Worm (Caenorhabditis elegans) whole organism, late embryonic: ENCODE results near the gene moa-1.
A peak's percentile ranks its signal among the peaks of the same experiment; 100 is the strongest.

Experiments used
- C38D4.7 ChIP-seq: fragments of 200-800 bp; sonication (Bioruptor generic); optimal IDR thresholded peaks from 2 replicates; lab custom pipeline; 2018; ENCODE audit warnings: mild to moderate bottlenecking, missing genetic modification characterization, moderate library complexity, missing compliant biosample characterization
- K02D7.2 ChIP-seq: sonication (generic microtip); optimal IDR thresholded peaks from 2 replicates; lab custom pipeline; 2017; ENCODE audit warnings: mild to moderate bottlenecking, missing genetic modification characterization, missing compliant biosample characterization
- K09A11.1 ChIP-seq: sonication (generic microtip); optimal IDR thresholded peaks from 2 replicates; lab custom pipeline; 2017; ENCODE audit warnings: antibody characterized with exemption, mild to moderate bottlenecking, missing genetic modification characterization, missing compliant biosample characterization; ENCODE audit not compliant: insufficient read depth
- Y22D7AL.16 ChIP-seq: sonication (generic microtip); optimal IDR thresholded peaks from 2 replicates; lab custom pipeline; 2016; ENCODE audit warnings: missing genetic modification characterization, missing compliant biosample characterization
- ama-1 ChIP-seq: fragments of 150-350 bp; optimal IDR thresholded peaks from 2 replicates; lab custom pipeline; 2014
- ceh-14 ChIP-seq: sonication (generic microtip); optimal IDR thresholded peaks from 2 replicates; lab custom pipeline; 2016; ENCODE audit warnings: missing genotype, missing genetic modification characterization, missing compliant biosample characterization
- ceh-24 ChIP-seq: sonication (generic microtip); optimal IDR thresholded peaks from 2 replicates; lab custom pipeline; 2016; ENCODE audit warnings: mild to moderate bottlenecking, missing genetic modification characterization, missing compliant biosample characterization
- ceh-30 ChIP-seq: fragments of 150-350 bp; optimal IDR thresholded peaks from 2 replicates; lab custom pipeline; 2014; ENCODE audit warnings: missing biosample characterization, missing genetic modification characterization
- ceh-34 ChIP-seq: sonication (generic microtip); optimal IDR thresholded peaks from 2 replicates; lab custom pipeline; 2016; ENCODE audit warnings: mild to moderate bottlenecking, missing genetic modification characterization, missing compliant biosample characterization
- ceh-45 ChIP-seq: fragments of 200-800 bp; sonication (Bioruptor generic); IDR thresholded peaks from 2 replicates; pipeline ENCODE4 v1.3.6; 2022; ENCODE audit warnings: missing genetic modification reagents, missing genetic modification characterization, missing compliant biosample characterization
- ceh-48 ChIP-seq: sonication (generic microtip); optimal IDR thresholded peaks from 2 replicates; lab custom pipeline; 2016; ENCODE audit warnings: missing genetic modification characterization, inconsistent platforms, missing compliant biosample characterization
- ceh-6 ChIP-seq: fragments of 200-800 bp; sonication (Bioruptor generic); optimal IDR thresholded peaks from 2 replicates; lab custom pipeline; 2018; ENCODE audit warnings: mild to moderate bottlenecking, missing genetic modification characterization, missing compliant biosample characterization
- dve-1 ChIP-seq: sonication (generic microtip); optimal IDR thresholded peaks from 2 replicates; lab custom pipeline; 2017; ENCODE audit warnings: antibody characterized with exemption, mild to moderate bottlenecking, missing genetic modification characterization, missing compliant biosample characterization
- elt-2 ChIP-seq: sonication (generic microtip); optimal IDR thresholded peaks from 2 replicates; lab custom pipeline; 2016; ENCODE audit warnings: missing genetic modification reagents, missing genetic modification characterization, missing compliant biosample characterization
- ets-4 ChIP-seq: sonication (generic microtip); optimal IDR thresholded peaks from 2 replicates; lab custom pipeline; 2016; ENCODE audit warnings: missing genetic modification characterization, missing compliant biosample characterization
- eyg-1 ChIP-seq: sonication (generic microtip); optimal IDR thresholded peaks from 2 replicates; lab custom pipeline; 2016; ENCODE audit warnings: missing genotype, missing genetic modification characterization, missing compliant biosample characterization
- fax-1 ChIP-seq: sonication (generic microtip); optimal IDR thresholded peaks from 2 replicates; lab custom pipeline; 2016; ENCODE audit warnings: missing genotype, missing genetic modification characterization, missing compliant biosample characterization
- fkh-6 ChIP-seq: sonication (generic microtip); optimal IDR thresholded peaks from 2 replicates; lab custom pipeline; 2016; ENCODE audit warnings: missing genetic modification characterization, missing compliant biosample characterization
- gmeb-2 ChIP-seq: sonication (generic microtip); optimal IDR thresholded peaks from 2 replicates; lab custom pipeline; 2016; ENCODE audit warnings: missing genetic modification characterization, inconsistent platforms, missing compliant biosample characterization
- hlh-15 ChIP-seq: sonication (generic microtip); optimal IDR thresholded peaks from 2 replicates; lab custom pipeline; 2016; ENCODE audit warnings: missing genetic modification characterization, missing compliant biosample characterization
- hlh-30 ChIP-seq: sonication (generic microtip); optimal IDR thresholded peaks from 2 replicates; lab custom pipeline; 2017; ENCODE audit warnings: antibody characterized with exemption, missing genetic modification characterization, missing compliant biosample characterization; ENCODE audit not compliant: insufficient read depth
- hlh-6 ChIP-seq: sonication (generic microtip); optimal IDR thresholded peaks from 2 replicates; lab custom pipeline; 2016; ENCODE audit warnings: missing genotype, missing genetic modification characterization, missing compliant biosample characterization
- hlh-8 ChIP-seq: sonication (generic microtip); optimal IDR thresholded peaks from 2 replicates; lab custom pipeline; 2016; ENCODE audit warnings: missing genotype, missing genetic modification characterization, missing compliant biosample characterization
- lim-6 ChIP-seq: sonication (generic microtip); optimal IDR thresholded peaks from 2 replicates; lab custom pipeline; 2016; ENCODE audit warnings: missing genetic modification characterization, missing compliant biosample characterization
- nfya-1 ChIP-seq: sonication (generic microtip); optimal IDR thresholded peaks from 2 replicates; lab custom pipeline; 2017; ENCODE audit warnings: missing genetic modification characterization, mild to moderate bottlenecking, missing compliant biosample characterization, antibody characterized with exemption, moderate library complexity
- nhr-11 ChIP-seq: fragments of 150-350 bp; optimal IDR thresholded peaks from 2 replicates; lab custom pipeline; 2014; ENCODE audit warnings: missing biosample characterization, missing genetic modification characterization
- pat-9 ChIP-seq: fragments of 200-800 bp; sonication (Bioruptor generic); optimal IDR thresholded peaks from 2 replicates; lab custom pipeline; 2018; ENCODE audit warnings: mild to moderate bottlenecking, missing genetic modification characterization, moderate library complexity, missing compliant biosample characterization
- pha-2 ChIP-seq: sonication (generic microtip); optimal IDR thresholded peaks from 2 replicates; lab custom pipeline; 2017; ENCODE audit warnings: mild to moderate bottlenecking, missing genetic modification characterization, missing compliant biosample characterization
- pqm-1 ChIP-seq: sonication (generic microtip); optimal IDR thresholded peaks from 2 replicates; lab custom pipeline; 2016; ENCODE audit warnings: missing genetic modification characterization, missing compliant biosample characterization
- rnt-1 ChIP-seq: sonication (generic microtip); optimal IDR thresholded peaks from 2 replicates; lab custom pipeline; 2016; ENCODE audit warnings: missing genetic modification characterization, missing compliant biosample characterization
- syd-9 ChIP-seq: sonication (generic microtip); optimal IDR thresholded peaks from 2 replicates; lab custom pipeline; 2016; ENCODE audit warnings: mild to moderate bottlenecking, missing genetic modification characterization, moderate library complexity, missing compliant biosample characterization
- tbx-7 ChIP-seq: sonication (generic microtip); optimal IDR thresholded peaks from 2 replicates; lab custom pipeline; 2016; ENCODE audit warnings: missing genotype, missing genetic modification characterization, missing compliant biosample characterization
- ttx-3 ChIP-seq: sonication (generic microtip); optimal IDR thresholded peaks from 2 replicates; lab custom pipeline; 2016; ENCODE audit warnings: missing genetic modification reagents, missing genetic modification characterization, missing compliant biosample characterization
- unc-3 ChIP-seq, 2 experiments: fragments of 200-800 bp in 1 of 2; sonication (Bioruptor generic) in 1 of 2; sonication (generic microtip) in 1 of 2; conservative IDR thresholded peaks in 1 of 2; optimal IDR thresholded peaks in 1 of 2; 2 replicates each; pipeline versions ENCODE4 v1.3.6 to Lab custom; 2016 to 2022; ENCODE audit warnings: missing compliant biosample characterization in 2 of 2, missing genetic modification characterization in 2 of 2, missing genetic modification reagents in 1 of 2
- unc-42 ChIP-seq: sonication (generic microtip); optimal IDR thresholded peaks from 2 replicates; lab custom pipeline; 2016; ENCODE audit warnings: missing genotype, missing genetic modification characterization, missing compliant biosample characterization
- unc-86 ChIP-seq: sonication (generic microtip); optimal IDR thresholded peaks from 2 replicates; lab custom pipeline; 2016; ENCODE audit warnings: missing genetic modification characterization, missing compliant biosample characterization
- zip-5 ChIP-seq: sonication (generic microtip); optimal IDR thresholded peaks from 2 replicates; lab custom pipeline; 2016; ENCODE audit warnings: missing genetic modification characterization, missing compliant biosample characterization

Gene moa-1

DNA sequence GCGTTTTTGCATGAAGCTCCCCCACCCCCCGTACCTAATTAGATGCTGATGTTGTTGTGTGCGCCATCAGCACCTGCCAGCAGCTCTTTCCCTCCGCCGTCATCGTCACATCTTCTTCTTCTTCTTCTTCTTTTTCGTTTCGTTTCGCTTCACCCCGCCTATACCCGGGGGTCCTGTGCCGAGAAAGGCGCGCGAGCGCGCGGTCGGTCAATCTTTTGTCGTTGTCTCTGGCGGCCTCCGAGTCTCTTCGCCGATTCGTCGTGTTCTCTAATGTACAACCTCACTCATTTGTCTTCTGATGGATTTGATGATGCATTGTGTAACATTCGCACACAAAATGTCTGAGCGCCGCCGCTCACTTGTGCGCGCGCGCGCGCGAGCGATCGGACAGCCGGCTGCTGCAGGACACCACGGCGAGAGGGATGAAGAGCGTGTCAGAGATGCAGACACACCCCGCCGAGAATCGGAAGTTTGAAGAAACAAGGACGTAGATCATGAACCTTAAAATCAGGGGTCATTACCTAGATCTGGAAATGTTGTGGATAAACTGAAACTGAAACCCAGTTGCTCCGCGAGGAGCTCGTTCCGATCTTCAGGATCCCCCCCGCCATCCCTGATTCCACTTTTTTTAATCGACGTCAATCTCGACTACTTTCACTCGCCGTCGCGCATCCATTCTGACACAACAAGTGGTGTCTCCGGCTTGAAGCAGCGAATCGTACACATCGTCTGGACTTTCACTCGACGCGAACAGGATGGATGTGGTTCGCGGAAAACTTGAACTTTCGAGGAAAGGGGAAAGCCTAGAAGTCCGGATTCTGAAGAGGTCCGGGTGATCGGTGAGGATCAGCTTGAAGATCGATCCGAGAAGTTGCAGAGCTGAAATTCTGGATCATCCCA lies 46.0 kb downstream of the moa-1 start (continued):
- TF ChIP-seq ceh-24 (tag; lab: Kevin White, UChicago) (no peak), pha-2 (tag; lab: Kevin White, UChicago) (peak; percentile 66), lim-6 (tag; lab: Kevin White, UChicago) (no peak), gmeb-2 (no peak), Y22D7AL.16 (no peak), unc-42 (peak; percentile 51), ceh-14 (tag; lab: Kevin White, UChicago) (peak; percentile 83), K02D7.2 (tag; lab: Kevin White, UChicago) (no peak), unc-86 (tag; lab: Kevin White, UChicago) (peak; percentile 62), ceh-45 (GFP tag; lab: Robert Waterston, UW) (no peak), ets-4 (tag; lab: Kevin White, UChicago) (peak; percentile 66), hlh-8 (no peak), C38D4.7 (GFP tag; lab: Kevin White, UChicago) (no peak), pqm-1 (tag; lab: Kevin White, UChicago) (no peak), ceh-30 (tag; lab: Kevin White, UChicago) (no peak), fax-1 (peak; percentile 7), hlh-30 (tag; lab: Kevin White, UChicago) (peak; percentile 57), ceh-48 (tag; lab: Kevin White, UChicago) (no peak), eyg-1 (peak; percentile 41), pat-9 (tag; lab: Kevin White, UChicago) (peak; percentile 92), nhr-11 (tag; lab: Kevin White, UChicago) (no peak), tbx-7 (peak; percentile 17), syd-9 (tag; lab: Kevin White, UChicago) (peak; percentile 54), unc-3 (GFP tag; conservative IDR thresholded peaks at IDR 0.05; lab: Robert Waterston, UW) (no peak), unc-3 (tag; optimal IDR thresholded peaks at IDR 0.05; lab: Kevin White, UChicago) (peak; percentile 13), ceh-6 (GFP tag; lab: Kevin White, UChicago) (no peak), fkh-6 (no peak), ama-1 (lab: Kevin White, UChicago) (no peak), nfya-1 (tag; lab: Kevin White, UChicago) (peak; percentile 87), K09A11.1 (tag; lab: Kevin White, UChicago) (peak; percentile 66), elt-2 (no peak), ceh-34 (tag; lab: Kevin White, UChicago) (peak; percentile 82), hlh-6 (no peak), rnt-1 (tag; lab: Kevin White, UChicago) (peak; percentile 98)
- TF ChIP-seq, all 69 proteins: peak for 32

- peak; percentile 40 for TF ChIP-seq unc-42
- TF ChIP-seq dve-1 (tag; lab: Kevin White, UChicago), result peak; percentile 1
- no peak for TF ChIP-seq ttx-3 (tag; lab: Kevin White, UChicago)
- no peak for TF ChIP-seq hlh-8
- no peak for TF ChIP-seq hlh-15 (tag; lab: Kevin White, UChicago)
- no peak for TF ChIP-seq nfya-1 (tag; lab: Kevin White, UChicago)
- no peak for TF ChIP-seq ama-1 (lab: Kevin White, UChicago)
- TF ChIP-seq pha-2 (tag; lab: Kevin White, UChicago), result no peak
- TF ChIP-seq zip-5 (tag; lab: Kevin White, UChicago), result no peak
- no peak for TF ChIP-seq hlh-30 (tag; lab: Kevin White, UChicago)
- TF ChIP-seq ceh-6 (GFP tag; lab: Kevin White, UChicago), result no peak
These were observed 47.2 kb downstream of the moa-1 start for ce11 chrIII:1922516-1922915.
